Comparison of ENCODE assay signal across 3 fruit fly cellular contexts in genomic region chr3L:601559-602136, dm6.
TF ChIP-seq lines count a peak whose summit lies in the region.

No protein-coding gene starts in this region.

- TF ChIP-seq CTCF in whole organism, embryonic (GFP tag; optimal IDR thresholded peaks at IDR 0.05; lab: Kevin White, UChicago), result no peak

TF ChIP-seq in whole organism, adult, 20 proteins besides CTCF, POLR2A, EP300 and RAD21:
- TF ChIP-seq CG11617 (GFP tag; optimal IDR thresholded peaks at IDR 0.05; lab: Kevin White, UChicago) (no peak), CG5204 (GFP tag; optimal IDR thresholded peaks at IDR 0.05; lab: Kevin White, UChicago) (no peak), ovo (GFP tag; optimal IDR thresholded peaks at IDR 0.05; lab: Kevin White, UChicago) (no peak), Hr96 (GFP tag; optimal IDR thresholded peaks at IDR 0.05; lab: Kevin White, UChicago) (no peak), pad (GFP tag; optimal IDR thresholded peaks at IDR 0.05; lab: Kevin White, UChicago) (no peak), Clk (GFP tag; optimal IDR thresholded peaks at IDR 0.05; lab: Kevin White, UChicago) (no peak), tj (GFP tag; optimal IDR thresholded peaks at IDR 0.05; lab: Kevin White, UChicago) (peak; percentile 89)
TF ChIP-seq in whole organism, adult: peak in this region for 1.

TF ChIP-seq in whole organism, embryonic, 481 proteins besides CTCF, POLR2A, EP300 and RAD21:
- no peak for TF ChIP-seq CG15696 (tag; optimal IDR thresholded peaks at IDR 0.05; lab: Kevin White, UChicago)
- TF ChIP-seq CG7987 (GFP tag; optimal IDR thresholded peaks at IDR 0.05; lab: Kevin White, UChicago), result no peak
- TF ChIP-seq sd (tag; optimal IDR thresholded peaks at IDR 0.05; lab: Kevin White, UChicago), result peak; percentile 38
- TF ChIP-seq chinmo (GFP tag; IDR thresholded peaks at IDR 0.05; lab: Robert Waterston, UW; ENCODE audit: partially characterized antibody), result peak; percentile 88; the same call in 2 of the 4 replicates
- peak; percentile 58 for TF ChIP-seq Awh (GFP tag; IDR thresholded peaks at IDR 0.05; lab: Robert Waterston, UW)
- 0 out of 2 replicates have a peak, but pooled peaks have one; percentile 12 for TF ChIP-seq nerfin-2 (GFP tag; IDR thresholded peaks at IDR 0.05; lab: Robert Waterston, UW; ENCODE audit: partially characterized antibody)
- no peak for TF ChIP-seq CG10147 (GFP tag; optimal IDR thresholded peaks at IDR 0.05; lab: Kevin White, UChicago)
- no peak for TF ChIP-seq p53 (GFP tag; optimal IDR thresholded peaks at IDR 0.05; lab: Kevin White, UChicago)
- peak in 1 of 2 experiments; percentile 71 for TF ChIP-seq Eip74EF (GFP tag; optimal IDR thresholded peaks at IDR 0.05; lab: Kevin White, UChicago)
- TF ChIP-seq CrebB (tag; optimal IDR thresholded peaks at IDR 0.05; lab: Kevin White, UChicago), result no peak

TF ChIP-seq in whole organism, pupa, 21 proteins besides CTCF, POLR2A, EP300 and RAD21:
- 0 out of 3 replicates have a peak, but pooled peaks have one; percentile 17 for TF ChIP-seq CG4496 (GFP tag; IDR thresholded peaks at IDR 0.05; lab: Robert Waterston, UW)
- TF ChIP-seq CG8301 (tag; optimal IDR thresholded peaks at IDR 0.05; lab: Kevin White, UChicago), result no peak
